Worm (Caenorhabditis elegans) whole organism, late embryonic: ENCODE data around the gene C04C11.1.

Source experiments
- C08G9.2 ChIP-seq: sonication (generic microtip); optimal IDR thresholded peaks from 2 replicates; lab custom pipeline; 2016; ENCODE audit warnings: mild to moderate bottlenecking, missing genetic modification characterization, moderate library complexity, missing compliant biosample characterization
- F13H6.1 ChIP-seq: sonication (generic microtip); optimal IDR thresholded peaks from 2 replicates; lab custom pipeline; 2016; ENCODE audit warnings: missing genetic modification characterization, missing compliant biosample characterization
- K09A11.1 ChIP-seq: sonication (generic microtip); optimal IDR thresholded peaks from 2 replicates; lab custom pipeline; 2017; ENCODE audit warnings: antibody characterized with exemption, mild to moderate bottlenecking, missing genetic modification characterization, missing compliant biosample characterization; ENCODE audit not compliant: insufficient read depth
- T23F11.4 ChIP-seq: fragments of 200-800 bp; sonication (Bioruptor generic); optimal IDR thresholded peaks from 2 replicates; lab custom pipeline; 2018; ENCODE audit warnings: mild to moderate bottlenecking, missing genetic modification characterization, missing compliant biosample characterization
- Y22D7AL.16 ChIP-seq: sonication (generic microtip); optimal IDR thresholded peaks from 2 replicates; lab custom pipeline; 2016; ENCODE audit warnings: missing genetic modification characterization, missing compliant biosample characterization
- ahr-1 ChIP-seq: sonication (generic microtip); optimal IDR thresholded peaks from 2 replicates; lab custom pipeline; 2016; ENCODE audit warnings: missing genetic modification characterization, missing compliant biosample characterization
- ceh-18 ChIP-seq: sonication (generic microtip); optimal IDR thresholded peaks from 2 replicates; lab custom pipeline; 2016; ENCODE audit warnings: missing genetic modification characterization, missing compliant biosample characterization
- ceh-2 ChIP-seq: sonication (generic microtip); optimal IDR thresholded peaks from 2 replicates; lab custom pipeline; 2016; ENCODE audit warnings: missing genotype, missing genetic modification characterization, missing compliant biosample characterization
- ceh-22 ChIP-seq: sonication (generic microtip); optimal IDR thresholded peaks from 2 replicates; lab custom pipeline; 2017; ENCODE audit warnings: missing biosample characterization, missing genetic modification characterization
- ceh-24 ChIP-seq: sonication (generic microtip); optimal IDR thresholded peaks from 2 replicates; lab custom pipeline; 2016; ENCODE audit warnings: mild to moderate bottlenecking, missing genetic modification characterization, missing compliant biosample characterization
- ceh-30 ChIP-seq: fragments of 150-350 bp; optimal IDR thresholded peaks from 2 replicates; lab custom pipeline; 2014; ENCODE audit warnings: missing biosample characterization, missing genetic modification characterization
- ceh-31 ChIP-seq: sonication (generic microtip); optimal IDR thresholded peaks from 2 replicates; lab custom pipeline; 2016; ENCODE audit warnings: missing genetic modification characterization, missing compliant biosample characterization
- ceh-6 ChIP-seq: fragments of 200-800 bp; sonication (Bioruptor generic); optimal IDR thresholded peaks from 2 replicates; lab custom pipeline; 2018; ENCODE audit warnings: mild to moderate bottlenecking, missing genetic modification characterization, missing compliant biosample characterization
- che-1 ChIP-seq: sonication (generic microtip); optimal IDR thresholded peaks from 2 replicates; lab custom pipeline; 2016; ENCODE audit warnings: mild to moderate bottlenecking, missing genetic modification characterization, missing compliant biosample characterization
- elt-2 ChIP-seq: sonication (generic microtip); optimal IDR thresholded peaks from 2 replicates; lab custom pipeline; 2016; ENCODE audit warnings: missing genetic modification reagents, missing genetic modification characterization, missing compliant biosample characterization
- elt-4 ChIP-seq: sonication (generic microtip); optimal IDR thresholded peaks from 2 replicates; lab custom pipeline; 2016; ENCODE audit warnings: missing genetic modification characterization, missing compliant biosample characterization
- ets-4 ChIP-seq: sonication (generic microtip); optimal IDR thresholded peaks from 2 replicates; lab custom pipeline; 2016; ENCODE audit warnings: missing genetic modification characterization, missing compliant biosample characterization
- eyg-1 ChIP-seq: sonication (generic microtip); optimal IDR thresholded peaks from 2 replicates; lab custom pipeline; 2016; ENCODE audit warnings: missing genotype, missing genetic modification characterization, missing compliant biosample characterization
- fax-1 ChIP-seq: sonication (generic microtip); optimal IDR thresholded peaks from 2 replicates; lab custom pipeline; 2016; ENCODE audit warnings: missing genotype, missing genetic modification characterization, missing compliant biosample characterization
- hlh-13 ChIP-seq: fragments of 200-800 bp; sonication (Bioruptor generic); optimal IDR thresholded peaks from 2 replicates; lab custom pipeline; 2018; ENCODE audit warnings: mild to moderate bottlenecking, missing genetic modification characterization, missing compliant biosample characterization
- hlh-15 ChIP-seq: sonication (generic microtip); optimal IDR thresholded peaks from 2 replicates; lab custom pipeline; 2016; ENCODE audit warnings: missing genetic modification characterization, missing compliant biosample characterization
- hlh-30 ChIP-seq: sonication (generic microtip); optimal IDR thresholded peaks from 2 replicates; lab custom pipeline; 2017; ENCODE audit warnings: antibody characterized with exemption, missing genetic modification characterization, missing compliant biosample characterization; ENCODE audit not compliant: insufficient read depth
- hlh-6 ChIP-seq: sonication (generic microtip); optimal IDR thresholded peaks from 2 replicates; lab custom pipeline; 2016; ENCODE audit warnings: missing genotype, missing genetic modification characterization, missing compliant biosample characterization
- hlh-8 ChIP-seq: sonication (generic microtip); optimal IDR thresholded peaks from 2 replicates; lab custom pipeline; 2016; ENCODE audit warnings: missing genotype, missing genetic modification characterization, missing compliant biosample characterization
- madf-2 ChIP-seq: sonication (generic microtip); optimal IDR thresholded peaks from 2 replicates; lab custom pipeline; 2017; ENCODE audit warnings: missing genetic modification characterization, missing compliant biosample characterization
- mec-3 ChIP-seq: sonication (generic microtip); optimal IDR thresholded peaks from 2 replicates; lab custom pipeline; 2016; ENCODE audit warnings: borderline replicate concordance, missing genetic modification characterization, missing compliant biosample characterization
- nfya-1 ChIP-seq: sonication (generic microtip); optimal IDR thresholded peaks from 2 replicates; lab custom pipeline; 2017; ENCODE audit warnings: missing genetic modification characterization, mild to moderate bottlenecking, missing compliant biosample characterization, antibody characterized with exemption, moderate library complexity
- nhr-11 ChIP-seq: fragments of 150-350 bp; optimal IDR thresholded peaks from 2 replicates; lab custom pipeline; 2014; ENCODE audit warnings: missing biosample characterization, missing genetic modification characterization
- nhr-232 ChIP-seq: sonication (generic microtip); optimal IDR thresholded peaks from 2 replicates; lab custom pipeline; 2016; ENCODE audit warnings: missing genetic modification characterization, missing compliant biosample characterization
- npax-4 ChIP-seq: sonication (generic microtip); optimal IDR thresholded peaks from 2 replicates; lab custom pipeline; 2016; ENCODE audit warnings: missing genetic modification characterization, missing compliant biosample characterization
- odd-2 ChIP-seq: sonication (generic microtip); optimal IDR thresholded peaks from 2 replicates; lab custom pipeline; 2017; ENCODE audit warnings: antibody characterized with exemption, mild to moderate bottlenecking, missing genetic modification characterization, missing compliant biosample characterization
- pag-3 ChIP-seq: sonication (generic microtip); optimal IDR thresholded peaks from 2 replicates; lab custom pipeline; 2016; ENCODE audit warnings: missing compliant biosample characterization, missing genetic modification characterization, borderline replicate concordance
- pat-9 ChIP-seq: fragments of 200-800 bp; sonication (Bioruptor generic); optimal IDR thresholded peaks from 2 replicates; lab custom pipeline; 2018; ENCODE audit warnings: mild to moderate bottlenecking, missing genetic modification characterization, moderate library complexity, missing compliant biosample characterization
- pax-1 ChIP-seq: fragments of 150-350 bp; optimal IDR thresholded peaks from 2 replicates; lab custom pipeline; 2014; ENCODE audit warnings: missing biosample characterization, missing genetic modification characterization
- pha-2 ChIP-seq: sonication (generic microtip); optimal IDR thresholded peaks from 2 replicates; lab custom pipeline; 2017; ENCODE audit warnings: mild to moderate bottlenecking, missing genetic modification characterization, missing compliant biosample characterization
- pha-4 ChIP-seq: fragments of 150-350 bp; optimal IDR thresholded peaks from 2 replicates; lab custom pipeline; 2018; ENCODE audit warnings: missing biosample characterization, missing genetic modification reagents, missing genetic modification characterization
- pqm-1 ChIP-seq: sonication (generic microtip); optimal IDR thresholded peaks from 2 replicates; lab custom pipeline; 2016; ENCODE audit warnings: missing genetic modification characterization, missing compliant biosample characterization
- ref-2 ChIP-seq: sonication (generic microtip); optimal IDR thresholded peaks from 2 replicates; lab custom pipeline; 2016; ENCODE audit warnings: missing genetic modification characterization, missing compliant biosample characterization
- rnt-1 ChIP-seq: sonication (generic microtip); optimal IDR thresholded peaks from 2 replicates; lab custom pipeline; 2016; ENCODE audit warnings: missing genetic modification characterization, missing compliant biosample characterization
- sox-4 ChIP-seq: sonication (generic microtip); optimal IDR thresholded peaks from 2 replicates; lab custom pipeline; 2017; ENCODE audit warnings: mild to moderate bottlenecking, missing genetic modification characterization, inconsistent platforms, missing compliant biosample characterization
- syd-9 ChIP-seq: sonication (generic microtip); optimal IDR thresholded peaks from 2 replicates; lab custom pipeline; 2016; ENCODE audit warnings: mild to moderate bottlenecking, missing genetic modification characterization, moderate library complexity, missing compliant biosample characterization
- tbx-2 ChIP-seq: sonication (generic microtip); optimal IDR thresholded peaks from 2 replicates; lab custom pipeline; 2016; ENCODE audit warnings: missing genetic modification characterization, missing compliant biosample characterization
- tbx-7 ChIP-seq: sonication (generic microtip); optimal IDR thresholded peaks from 2 replicates; lab custom pipeline; 2016; ENCODE audit warnings: missing genotype, missing genetic modification characterization, missing compliant biosample characterization
- ttx-3 ChIP-seq: sonication (generic microtip); optimal IDR thresholded peaks from 2 replicates; lab custom pipeline; 2016; ENCODE audit warnings: missing genetic modification reagents, missing genetic modification characterization, missing compliant biosample characterization
- unc-3 ChIP-seq, 2 experiments: fragments of 200-800 bp in 1 of 2; sonication (Bioruptor generic) in 1 of 2; sonication (generic microtip) in 1 of 2; conservative IDR thresholded peaks in 1 of 2; optimal IDR thresholded peaks in 1 of 2; 2 replicates each; pipeline versions ENCODE4 v1.3.6 to Lab custom; 2016 to 2022; ENCODE audit warnings: missing compliant biosample characterization in 2 of 2, missing genetic modification characterization in 2 of 2, missing genetic modification reagents in 1 of 2
- unc-42 ChIP-seq: sonication (generic microtip); optimal IDR thresholded peaks from 2 replicates; lab custom pipeline; 2016; ENCODE audit warnings: missing genotype, missing genetic modification characterization, missing compliant biosample characterization
- unc-55 ChIP-seq: sonication (generic microtip); optimal IDR thresholded peaks from 2 replicates; lab custom pipeline; 2017; ENCODE audit warnings: missing biosample characterization, missing genetic modification reagents, missing genetic modification characterization
- unc-86 ChIP-seq: sonication (generic microtip); optimal IDR thresholded peaks from 2 replicates; lab custom pipeline; 2016; ENCODE audit warnings: missing genetic modification characterization, missing compliant biosample characterization
- zip-5 ChIP-seq: sonication (generic microtip); optimal IDR thresholded peaks from 2 replicates; lab custom pipeline; 2016; ENCODE audit warnings: missing genetic modification characterization, missing compliant biosample characterization
- ztf-16 ChIP-seq: sonication (generic microtip); optimal IDR thresholded peaks from 2 replicates; lab custom pipeline; 2017; ENCODE audit warnings: missing genetic modification characterization, missing compliant biosample characterization

Gene C04C11.1

ce11 chrX:14015808-14016207 is 4.6 kb upstream of the C04C11.1 start (continued):
- TF ChIP-seq ref-2 (tag; lab: Kevin White, UChicago) (peak; percentile 76), npax-4 (peak; percentile 63), ceh-22 (tag; lab: Kevin White, UChicago) (no peak), che-1 (tag; lab: Kevin White, UChicago) (peak; percentile 81), ceh-24 (tag; lab: Kevin White, UChicago) (peak; percentile 80), nhr-11 (tag; lab: Kevin White, UChicago) (no peak), elt-2 (tag; lab: Kevin White, UChicago) (peak; percentile 86), unc-42 (tag; lab: Kevin White, UChicago) (peak; percentile 52), odd-2 (tag; lab: Kevin White, UChicago) (no peak), tbx-7 (tag; lab: Kevin White, UChicago) (peak; percentile 31), pha-2 (tag; lab: Kevin White, UChicago) (peak; percentile 81), C08G9.2 (tag; lab: Kevin White, UChicago) (peak; percentile 67), pat-9 (tag; lab: Kevin White, UChicago) (peak; percentile 64), T23F11.4 (GFP tag; lab: Kevin White, UChicago) (peak; percentile 76), pqm-1 (no peak), hlh-15 (tag; lab: Kevin White, UChicago) (peak; percentile 39), unc-86 (tag; lab: Kevin White, UChicago) (peak; percentile 73), ceh-6 (GFP tag; lab: Kevin White, UChicago) (peak; percentile 82), madf-2 (peak; percentile 84), unc-55 (GFP tag; lab: Kevin White, UChicago) (peak; percentile 74), pag-3 (tag; lab: Kevin White, UChicago) (peak; percentile 63), Y22D7AL.16 (peak; percentile 81), elt-4 (tag; lab: Kevin White, UChicago) (no peak), nhr-232 (tag; lab: Kevin White, UChicago) (peak; percentile 64), hlh-6 (tag; lab: Kevin White, UChicago) (peak; percentile 86), ceh-18 (tag; lab: Kevin White, UChicago) (peak; percentile 64), hlh-13 (GFP tag; lab: Kevin White, UChicago) (peak; percentile 68), K09A11.1 (no peak), ztf-16 (peak; percentile 65), eyg-1 (tag; lab: Kevin White, UChicago) (peak; percentile 67), hlh-30 (tag; lab: Kevin White, UChicago) (no peak), ttx-3 (tag; lab: Kevin White, UChicago) (peak; percentile 71), tbx-2 (peak; percentile 78), ets-4 (tag; lab: Kevin White, UChicago) (peak; percentile 37), ceh-2 (tag; lab: Kevin White, UChicago) (peak; percentile 78), pha-4 (tag; lab: Kevin White, UChicago) (no peak), nfya-1 (peak; percentile 63), mec-3 (tag; lab: Kevin White, UChicago) (no peak), hlh-8 (tag; lab: Kevin White, UChicago) (no peak), syd-9 (tag; lab: Kevin White, UChicago) (peak; percentile 74)

ce11 chrX:14016698-14017097 is 3.7 kb upstream of the C04C11.1 start:
- TF ChIP-seq ceh-30 (tag; lab: Kevin White, UChicago) (no peak), nhr-11 (tag; lab: Kevin White, UChicago) (no peak), rnt-1 (tag; lab: Kevin White, UChicago) (peak; percentile 83), sox-4 (tag; lab: Kevin White, UChicago) (no peak), Y22D7AL.16 (no peak), fax-1 (tag; lab: Kevin White, UChicago) (peak; percentile 25), elt-4 (tag; lab: Kevin White, UChicago) (no peak), F13H6.1 (tag; lab: Kevin White, UChicago) (no peak), unc-42 (tag; lab: Kevin White, UChicago) (peak; percentile 73), che-1 (tag; lab: Kevin White, UChicago) (no peak), odd-2 (tag; lab: Kevin White, UChicago) (no peak), syd-9 (tag; lab: Kevin White, UChicago) (peak; percentile 34), ceh-31 (tag; lab: Kevin White, UChicago) (peak; percentile 80), unc-3 (GFP tag; conservative IDR thresholded peaks at IDR 0.05; lab: Robert Waterston, UW) (no peak), unc-3 (tag; optimal IDR thresholded peaks at IDR 0.05; lab: Kevin White, UChicago) (no peak), pax-1 (tag; lab: Kevin White, UChicago) (no peak), tbx-2 (peak; percentile 59), hlh-13 (GFP tag; lab: Kevin White, UChicago) (no peak), hlh-30 (tag; lab: Kevin White, UChicago) (no peak), zip-5 (tag; lab: Kevin White, UChicago) (no peak), ref-2 (tag; lab: Kevin White, UChicago) (peak; percentile 43), pag-3 (tag; lab: Kevin White, UChicago) (no peak), ceh-6 (GFP tag; lab: Kevin White, UChicago) (no peak), ahr-1 (tag; lab: Kevin White, UChicago) (no peak), pha-2 (tag; lab: Kevin White, UChicago) (no peak)
